Worm (Caenorhabditis elegans) whole organism, young adult: ENCODE data around the gene ZK757.1.

Experiments used
- B0035.1 ChIP-seq: sonication (generic microtip); optimal IDR thresholded peaks from 2 replicates; lab custom pipeline; 2016; ENCODE audit warnings: missing genetic modification characterization, mild to moderate bottlenecking, missing compliant biosample characterization, missing genotype, missing genetic modification reagents
- F22D6.2 ChIP-seq: sonication (generic microtip); optimal IDR thresholded peaks from 2 replicates; lab custom pipeline; 2016; ENCODE audit warnings: mild to moderate bottlenecking, missing genetic modification characterization, missing compliant biosample characterization
- F52B5.7 ChIP-seq: sonication (generic microtip); optimal IDR thresholded peaks from 2 replicates; lab custom pipeline; 2016; ENCODE audit warnings: mild to moderate bottlenecking, missing genetic modification characterization, missing compliant biosample characterization
- cebp-1 ChIP-seq, 2 experiments: fragments of 200-800 bp in 1 of 2; sonication (Bioruptor generic) in 1 of 2; sonication (generic microtip) in 1 of 2; IDR thresholded peaks in 1 of 2; optimal IDR thresholded peaks in 1 of 2; 2 replicates each; pipeline versions ENCODE4 v1.3.6 to Lab custom; 2017 to 2022; ENCODE audit warnings: missing compliant biosample characterization in 2 of 2, missing genetic modification characterization in 2 of 2, mild to moderate bottlenecking in 1 of 2, missing genetic modification reagents in 1 of 2, moderate library complexity in 1 of 2
- sdz-38 ChIP-seq: sonication (generic microtip); optimal IDR thresholded peaks from 2 replicates; lab custom pipeline; 2016; ENCODE audit warnings: missing genotype, missing genetic modification characterization, missing compliant biosample characterization
- snpc-4 ChIP-seq, 5 experiments: fragments of 150-350 bp in 1 of 5; sonication (generic microtip) in 4 of 5; optimal IDR thresholded peaks; 2 replicates each; lab custom pipeline; 2014 to 2018; ENCODE audit warnings: missing genetic modification characterization in 5 of 5, missing biosample characterization in 3 of 5, antibody characterized with exemption in 2 of 5, mild to moderate bottlenecking in 2 of 5, missing compliant biosample characterization in 2 of 5, missing genotype in 2 of 5, moderate library complexity in 2 of 5, missing genetic modification reagents in 1 of 5

ZK757.1 gene

ce11 chrIII:9818763-9819162 lies 52.2 kb downstream of the ZK757.1 start, which contains the start of gene panl-3 (continued):
- TF ChIP-seq sdz-38 (tag; lab: Kevin White, UChicago) (no peak), F22D6.2 (tag; lab: Kevin White, UChicago) (no peak), cebp-1 (GFP tag; IDR thresholded peaks at IDR 0.05; lab: Robert Waterston, UW) (peak; percentile 47; the same call in 1 of the 2 replicates), cebp-1 (tag; optimal IDR thresholded peaks at IDR 0.05; lab: Kevin White, UChicago) (peak; percentile 64), F52B5.7 (no peak), snpc-4 (GFP tag; optimal IDR thresholded peaks at IDR 0.05; lab: Kevin White, UChicago) (no peak), snpc-4 (tag; optimal IDR thresholded peaks at IDR 0.05; lab: Kevin White, UChicago) (peak in 2 of 4 experiments; percentile 31 to 38), B0035.1 (tag; lab: Kevin White, UChicago) (no peak)
